Worm (Caenorhabditis elegans): ENCODE data around the gene Y105C5A.13.

DNA sequence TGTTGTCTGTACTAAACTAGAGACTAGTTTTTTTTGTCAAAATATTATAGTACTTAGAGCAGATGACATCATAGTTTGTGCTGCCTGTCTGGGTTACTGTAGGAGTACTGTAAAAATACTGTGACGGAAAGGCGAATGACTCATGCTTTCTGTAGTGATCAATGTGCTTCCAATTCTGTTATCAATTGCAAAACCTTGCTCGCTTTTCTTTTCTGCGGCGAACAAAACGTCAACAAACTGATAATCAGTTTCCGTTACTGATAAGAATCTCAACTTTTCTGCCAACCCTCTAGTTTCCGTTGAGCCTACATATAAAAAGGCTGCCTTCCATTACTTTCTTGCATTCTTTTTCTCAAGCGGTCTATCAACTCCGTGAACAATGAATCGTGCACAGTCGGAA, at the start of gene Y105C5A.13:
- TF ChIP-seq flt-1 (GFP tag; IDR thresholded peaks at IDR 0.05) = no peak
- TF ChIP-seq tab-1 (GFP tag; IDR thresholded peaks at IDR 0.05) = no peak
- TF ChIP-seq ztf-23 (GFP tag; IDR thresholded peaks at IDR 0.05) = no peak
- no peak for TF ChIP-seq ztf-29 (GFP tag; IDR thresholded peaks at IDR 0.05)
- no peak for TF ChIP-seq ref-1 (GFP tag; conservative IDR thresholded peaks at IDR 0.05)
- no peak for TF ChIP-seq med-1 (GFP tag; optimal IDR thresholded peaks at IDR 0.05; ENCODE audit: insufficient read depth)
